Fruit fly (Drosophila melanogaster) whole organism, embryonic: Measurements from ENCODE around the gene Herc4.

Experiments
- CG11085 ChIP-seq: fragments of 200-800 bp; sonication (Bioruptor generic); IDR thresholded peaks from 2 replicates; pipeline ENCODE4 v1.3.6; 2022; ENCODE audit warnings: missing biosample characterization, missing genetic modification characterization
- CG12071 ChIP-seq: fragments of 200-800 bp; sonication (Bioruptor generic); optimal IDR thresholded peaks from 3 replicates; lab custom pipeline; 2018; ENCODE audit warnings: missing biosample characterization, mild to moderate bottlenecking, missing genetic modification characterization
- CG12659 ChIP-seq: fragments of 200-800 bp; sonication (Bioruptor generic); optimal IDR thresholded peaks from 3 replicates; lab custom pipeline; 2017; ENCODE audit warnings: mild to moderate bottlenecking, missing biosample characterization, missing genetic modification reagents, missing genetic modification characterization
- CG15696 ChIP-seq: fragments of 200-800 bp; sonication (Bioruptor generic); optimal IDR thresholded peaks from 2 replicates; lab custom pipeline; 2019; ENCODE audit warnings: missing biosample characterization, mild to moderate bottlenecking, missing genetic modification characterization, moderate library complexity
- CG1602 ChIP-seq: fragments of 200-800 bp; sonication (Bioruptor generic); optimal IDR thresholded peaks from 3 replicates; lab custom pipeline; 2016; ENCODE audit warnings: missing biosample characterization, missing genetic modification characterization
- CG17359 ChIP-seq: fragments of 200-800 bp; sonication (Bioruptor generic); optimal IDR thresholded peaks from 3 replicates; lab custom pipeline; 2018; ENCODE audit warnings: missing biosample characterization, mild to moderate bottlenecking, missing genetic modification characterization, moderate library complexity
- CG17829 ChIP-seq: fragments of 200-800 bp; optimal IDR thresholded peaks from 2 replicates; lab custom pipeline; 2019; ENCODE audit warnings: missing biosample characterization, mild to moderate bottlenecking, missing genetic modification characterization, moderate library complexity
- CG17912 ChIP-seq: fragments of 200-800 bp; sonication (Bioruptor generic); optimal IDR thresholded peaks from 2 replicates; lab custom pipeline; 2018; ENCODE audit warnings: missing biosample characterization, mild to moderate bottlenecking, missing genetic modification characterization
- CG18011 ChIP-seq: fragments of 200-800 bp; sonication (Bioruptor generic); optimal IDR thresholded peaks from 2 replicates; lab custom pipeline; 2017; ENCODE audit warnings: missing biosample characterization, missing genetic modification characterization, mild to moderate bottlenecking, moderate library complexity, missing genotype
- CG2678 ChIP-seq: fragments of 200-800 bp; sonication (Bioruptor generic); optimal IDR thresholded peaks from 3 replicates; lab custom pipeline; 2019; ENCODE audit warnings: missing biosample characterization, mild to moderate bottlenecking, missing genetic modification characterization, moderate library complexity
- CG3838 ChIP-seq: fragments of 200-800 bp; sonication (Bioruptor generic); optimal IDR thresholded peaks from 3 replicates; lab custom pipeline; 2016; ENCODE audit warnings: missing biosample characterization, missing genetic modification characterization
- CG4328 ChIP-seq: fragments of 200-800 bp; sonication (Bioruptor generic); optimal IDR thresholded peaks from 3 replicates; lab custom pipeline; 2017; ENCODE audit warnings: missing biosample characterization, missing genetic modification reagents, missing genetic modification characterization
- CG5953 ChIP-seq: fragments of 200-800 bp; sonication (Bioruptor generic); IDR thresholded peaks from 2 replicates; pipeline ENCODE4 v1.3.6; 2022; ENCODE audit warnings: missing biosample characterization, missing genetic modification characterization
- CG6813 ChIP-seq: fragments of 200-800 bp; sonication (Bioruptor generic); optimal IDR thresholded peaks from 2 replicates; lab custom pipeline; 2017; ENCODE audit warnings: missing biosample characterization, missing genetic modification characterization, mild to moderate bottlenecking, moderate library complexity, missing genetic modification reagents
- CrebB ChIP-seq: fragments of 200-800 bp; sonication (Bioruptor generic); optimal IDR thresholded peaks from 3 replicates; lab custom pipeline; 2018; ENCODE audit warnings: missing biosample characterization, mild to moderate bottlenecking, missing genetic modification characterization
- Dek ChIP-seq: fragments of 200-800 bp; sonication (Bioruptor generic); optimal IDR thresholded peaks from 3 replicates; lab custom pipeline; 2019; ENCODE audit warnings: missing biosample characterization, mild to moderate bottlenecking, missing genetic modification characterization, moderate library complexity
- Doc2 ChIP-seq: fragments of 200-800 bp; sonication (Bioruptor generic); IDR thresholded peaks from 2 replicates; pipeline ENCODE4 v1.3.6; 2022; ENCODE audit warnings: missing biosample characterization, missing genetic modification characterization
- Fer3 ChIP-seq: fragments of 200-800 bp; sonication (Bioruptor generic); optimal IDR thresholded peaks from 2 replicates; lab custom pipeline; 2018; ENCODE audit warnings: missing biosample characterization, mild to moderate bottlenecking, missing genetic modification characterization, moderate library complexity
- Hmx ChIP-seq: fragments of 200-800 bp; sonication (Bioruptor generic); optimal IDR thresholded peaks from 2 replicates; lab custom pipeline; 2016; ENCODE audit warnings: missing biosample characterization, missing genetic modification characterization
- Hr51 ChIP-seq, 2 experiments: fragments of 200-800 bp; sonication (Bioruptor generic); optimal IDR thresholded peaks; 2 replicates in 1 of 2; 3 replicates in 1 of 2; lab custom pipeline; 2016 to 2018; ENCODE audit warnings: missing biosample characterization in 2 of 2, missing genetic modification characterization in 2 of 2, mild to moderate bottlenecking in 1 of 2, moderate library complexity in 1 of 2
- Hr78 ChIP-seq, 2 experiments: fragments of 200-800 bp in 1 of 2; fragments of >200 bp in 1 of 2; sonication (Bioruptor generic) in 1 of 2; optimal IDR thresholded peaks; 2 replicates each; lab custom pipeline; 2017 to 2019; ENCODE audit warnings: missing biosample characterization in 2 of 2, missing genetic modification characterization in 2 of 2, mild to moderate bottlenecking in 1 of 2, moderate library complexity in 1 of 2
- Hsf ChIP-seq: fragments of 200-800 bp; sonication (Bioruptor generic); optimal IDR thresholded peaks from 3 replicates; lab custom pipeline; 2016; ENCODE audit warnings: missing biosample characterization, missing genetic modification characterization
- NC2α ChIP-seq: fragments of 200-800 bp; sonication (Bioruptor generic); optimal IDR thresholded peaks from 2 replicates; lab custom pipeline; 2016; ENCODE audit warnings: missing biosample characterization, missing genetic modification characterization
- NFAT ChIP-seq: fragments of 200-800 bp; sonication (Bioruptor generic); IDR thresholded peaks from 2 replicates; pipeline ENCODE4 v1.3.6; 2022; ENCODE audit warnings: missing biosample characterization, missing genetic modification characterization
- Neu2 ChIP-seq: fragments of 200-800 bp; sonication (Bioruptor generic); optimal IDR thresholded peaks from 3 replicates; lab custom pipeline; 2016; ENCODE audit warnings: missing biosample characterization, missing genetic modification characterization, borderline replicate concordance
- NfI ChIP-seq: fragments of 200-800 bp; sonication (Bioruptor generic); optimal IDR thresholded peaks from 3 replicates; lab custom pipeline; 2018; ENCODE audit warnings: missing biosample characterization, mild to moderate bottlenecking, missing genetic modification characterization, moderate library complexity
- Ptx1 ChIP-seq: fragments of 200-800 bp; sonication (Bioruptor generic); IDR thresholded peaks from 2 replicates; pipeline ENCODE4 v1.3.6; 2022; ENCODE audit warnings: missing biosample characterization, missing genetic modification characterization
- Rfx ChIP-seq: fragments of 200-800 bp; sonication (Bioruptor generic); IDR thresholded peaks from 2 replicates; pipeline ENCODE4 v1.3.6; 2022; ENCODE audit warnings: missing biosample characterization, missing genetic modification characterization
- Tbp ChIP-seq: fragments of >200 bp; optimal IDR thresholded peaks from 2 replicates; lab custom pipeline; 2018; ENCODE audit warnings: missing biosample characterization, missing genetic modification characterization
- Usf ChIP-seq: fragments of 200-800 bp; sonication (Bioruptor generic); optimal IDR thresholded peaks from 2 replicates; lab custom pipeline; 2017; ENCODE audit warnings: missing genotype, missing biosample characterization, missing genetic modification characterization
- Xbp1 ChIP-seq: fragments of 200-800 bp; sonication (Bioruptor generic); optimal IDR thresholded peaks from 3 replicates; lab custom pipeline; 2016; ENCODE audit warnings: missing biosample characterization, mild to moderate bottlenecking, missing genetic modification characterization
- YL-1 ChIP-seq: fragments of 200-800 bp; sonication (Bioruptor generic); optimal IDR thresholded peaks from 3 replicates; lab custom pipeline; 2017; ENCODE audit warnings: missing biosample characterization, mild to moderate bottlenecking, missing genetic modification characterization
- ato ChIP-seq: fragments of 200-800 bp; sonication (Bioruptor generic); IDR thresholded peaks from 2 replicates; pipeline ENCODE4 v1.3.6; 2022; ENCODE audit warnings: missing biosample characterization, missing genetic modification characterization; ENCODE audit not compliant: partially characterized antibody
- br ChIP-seq: fragments of >200 bp; optimal IDR thresholded peaks from 2 replicates; lab custom pipeline; 2017
- chn ChIP-seq: fragments of 200-800 bp; sonication (Bioruptor generic); optimal IDR thresholded peaks from 2 replicates; lab custom pipeline; 2016; ENCODE audit warnings: missing biosample characterization, missing genetic modification characterization
- dm ChIP-seq: fragments of 200-800 bp; sonication (Bioruptor generic); optimal IDR thresholded peaks from 3 replicates; lab custom pipeline; 2016; ENCODE audit warnings: missing biosample characterization, missing genetic modification characterization
- dpn ChIP-seq, 2 experiments: fragments of 200-800 bp; sonication (Bioruptor generic); optimal IDR thresholded peaks; 3 replicates each; lab custom pipeline; 2016; ENCODE audit warnings: missing biosample characterization in 2 of 2, missing genetic modification characterization in 2 of 2
- gsb ChIP-seq: fragments of 200-800 bp; sonication (Bioruptor generic); IDR thresholded peaks from 2 replicates; pipeline ENCODE4 v1.3.6; 2022; ENCODE audit warnings: missing biosample characterization, missing genetic modification characterization
- hkb ChIP-seq, 2 experiments: fragments of 200-800 bp in 1 of 2; fragments of >200 bp in 1 of 2; sonication (Bioruptor generic) in 1 of 2; IDR thresholded peaks in 1 of 2; optimal IDR thresholded peaks in 1 of 2; 2 replicates each; pipeline versions ENCODE4 v1.3.6 to Lab custom; 2017 to 2022; ENCODE audit warnings: missing biosample characterization in 1 of 2, missing genetic modification characterization in 1 of 2
- lov ChIP-seq, 2 experiments: fragments of 200-800 bp in 1 of 2; fragments of >200 bp in 1 of 2; sonication (Bioruptor generic) in 1 of 2; IDR thresholded peaks in 1 of 2; optimal IDR thresholded peaks in 1 of 2; 2 replicates in 1 of 2; 3 replicates in 1 of 2; pipeline versions ENCODE4 v1.3.6 to Lab custom; 2017 to 2022; ENCODE audit warnings: missing biosample characterization in 1 of 2, missing genetic modification characterization in 1 of 2
- mld ChIP-seq: fragments of 200-800 bp; sonication (Bioruptor generic); IDR thresholded peaks from 3 replicates; pipeline ENCODE4 v1.3.6; 2022; ENCODE audit warnings: missing biosample characterization, missing genetic modification characterization; ENCODE audit not compliant: partially characterized antibody
- nau ChIP-seq: fragments of 200-800 bp; sonication (Bioruptor generic); optimal IDR thresholded peaks from 3 replicates; lab custom pipeline; 2017; ENCODE audit warnings: missing biosample characterization, mild to moderate bottlenecking, missing genetic modification characterization, missing genetic modification reagents
- pb ChIP-seq: fragments of 200-800 bp; sonication (Bioruptor generic); optimal IDR thresholded peaks from 3 replicates; lab custom pipeline; 2016; ENCODE audit warnings: missing biosample characterization, missing genetic modification characterization
- pfk ChIP-seq: fragments of 200-800 bp; sonication (Bioruptor generic); optimal IDR thresholded peaks from 2 replicates; lab custom pipeline; 2018; ENCODE audit warnings: missing biosample characterization, mild to moderate bottlenecking, missing genetic modification characterization, moderate library complexity
- rib ChIP-seq: fragments of 200-800 bp; sonication (Bioruptor generic); IDR thresholded peaks from 2 replicates; pipeline ENCODE4 v1.3.6; 2022; ENCODE audit warnings: missing biosample characterization, missing genetic modification characterization
- seq ChIP-seq: fragments of 200-800 bp; sonication (Bioruptor generic); IDR thresholded peaks from 2 replicates; pipeline ENCODE4 v1.3.6; 2022; ENCODE audit warnings: missing biosample characterization, missing genetic modification characterization
- slbo ChIP-seq: fragments of 200-800 bp; sonication (Bioruptor generic); IDR thresholded peaks from 2 replicates; pipeline ENCODE4 v1.3.6; 2022; ENCODE audit warnings: missing biosample characterization, missing genetic modification characterization
- trem ChIP-seq: fragments of 200-800 bp; optimal IDR thresholded peaks from 3 replicates; lab custom pipeline; 2019; ENCODE audit warnings: missing biosample characterization, mild to moderate bottlenecking, missing genetic modification characterization, moderate library complexity
- wdn ChIP-seq: fragments of 200-800 bp; sonication (Bioruptor generic); IDR thresholded peaks from 2 replicates; pipeline ENCODE4 v1.3.6; 2022; ENCODE audit warnings: missing biosample characterization, missing genetic modification characterization

Gene Herc4

DNA sequence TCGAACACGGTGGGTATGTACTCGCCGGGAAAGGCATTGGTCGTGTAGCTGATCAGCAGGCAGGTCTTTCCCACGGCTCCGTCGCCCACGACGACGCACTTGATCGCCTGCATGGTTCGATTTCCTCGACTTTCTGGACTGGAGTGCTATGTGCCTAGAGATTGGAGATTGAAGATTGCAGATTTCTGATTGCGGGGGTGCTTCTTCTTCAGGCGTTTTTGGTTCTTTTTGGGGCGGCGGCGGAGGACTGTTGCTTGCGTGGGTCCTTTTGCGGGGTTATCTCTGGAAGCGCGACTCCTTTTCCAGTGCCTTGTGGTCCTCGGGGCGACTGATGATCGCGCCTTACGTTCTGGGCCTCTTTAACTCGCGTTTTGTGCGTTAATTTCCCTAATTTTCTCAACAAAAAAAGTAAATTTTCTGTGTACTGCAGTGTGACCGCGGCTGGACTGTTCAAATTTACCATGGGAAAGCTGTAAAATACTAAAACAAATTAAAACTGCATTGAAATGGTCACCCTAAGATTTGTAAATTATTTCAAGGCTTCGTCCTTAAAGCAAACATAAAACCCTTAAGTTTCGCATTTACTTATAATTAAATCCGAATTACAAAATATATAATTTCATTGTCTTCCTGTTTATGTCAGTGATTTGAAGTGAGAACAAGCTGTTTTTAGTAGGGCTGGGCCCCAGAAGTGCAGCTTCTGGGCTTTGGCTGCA is 11.1 kb upstream of the Herc4 start, which contains the start of the genes Rac1 and Acat2 (continued):
- TF ChIP-seq lov (optimal IDR thresholded peaks at IDR 0.05; lab: Kevin White, UChicago) (no peak), lov (GFP tag; IDR thresholded peaks at IDR 0.05; lab: Robert Waterston, UW) (no peak), Ptx1 (GFP tag; lab: Robert Waterston, UW) (no peak), Hmx (GFP tag; lab: Kevin White, UChicago) (no peak), Fer3 (tag; lab: Kevin White, UChicago) (no peak), NFAT (GFP tag; lab: Robert Waterston, UW) (no peak), ato (no peak), YL-1 (GFP tag; lab: Kevin White, UChicago) (peak; percentile 90), gsb (GFP tag; lab: Robert Waterston, UW) (no peak), CG6813 (GFP tag; lab: Kevin White, UChicago) (no peak), Hr51 (GFP tag; optimal IDR thresholded peaks at IDR 0.05; lab: Kevin White, UChicago) (no peak), slbo (GFP tag; lab: Robert Waterston, UW) (no peak), Hr78 (GFP tag; optimal IDR thresholded peaks at IDR 0.05; lab: Kevin White, UChicago) (no peak), Rfx (GFP tag; lab: Robert Waterston, UW) (no peak), nau (GFP tag; lab: Kevin White, UChicago) (no peak), seq (no peak), rib (GFP tag; lab: Robert Waterston, UW) (no peak), CG17359 (tag; lab: Kevin White, UChicago) (no peak), CG1602 (no peak), CG17912 (GFP tag; lab: Kevin White, UChicago) (no peak), wdn (GFP tag; lab: Robert Waterston, UW) (no peak), dm (GFP tag; lab: Kevin White, UChicago) (no peak), CG5953 (GFP tag; lab: Robert Waterston, UW) (no peak), CG12659 (GFP tag; lab: Kevin White, UChicago) (peak; percentile 72), br (lab: Kevin White, UChicago) (no peak), CG2678 (no peak), CG3838 (GFP tag; lab: Kevin White, UChicago) (no peak), CrebB (tag; lab: Kevin White, UChicago) (no peak), trem (tag; lab: Kevin White, UChicago) (peak; percentile 71), Usf (GFP tag; lab: Kevin White, UChicago) (no peak), CG18011 (GFP tag; lab: Kevin White, UChicago) (no peak), CG4328 (GFP tag; lab: Kevin White, UChicago) (no peak), Tbp (GFP tag; lab: Kevin White, UChicago) (no peak), CG15696 (tag; lab: Kevin White, UChicago) (no peak), Neu2 (GFP tag; lab: Kevin White, UChicago) (no peak), Xbp1 (GFP tag; lab: Kevin White, UChicago) (no peak), NC2α (no peak), pfk (no peak), pb (no peak), dpn (GFP tag; optimal IDR thresholded peaks at IDR 0.05; lab: Kevin White, UChicago) (peak in 1 of 2 experiments; percentile 11), mld (GFP tag; lab: Robert Waterston, UW) (no peak), chn (GFP tag; lab: Kevin White, UChicago) (no peak), Doc2 (no peak), Hsf (GFP tag; lab: Kevin White, UChicago) (no peak), Dek (tag; lab: Kevin White, UChicago) (no peak), hkb (optimal IDR thresholded peaks at IDR 0.05; lab: Kevin White, UChicago) (peak; percentile 93), hkb (GFP tag; IDR thresholded peaks at IDR 0.05; lab: Robert Waterston, UW) (no peak), CG12071 (GFP tag; lab: Kevin White, UChicago) (no peak), CG11085 (no peak), NfI (GFP tag; lab: Kevin White, UChicago) (no peak), CG17829 (tag; lab: Kevin White, UChicago) (peak; percentile 55)
